Worm (Caenorhabditis elegans) whole organism, L2 larva: ENCODE data around the gene F28B1.9.

Experiments
- F13H6.1 ChIP-seq: sonication (generic microtip); optimal IDR thresholded peaks from 2 replicates; lab custom pipeline; 2016; ENCODE audit warnings: missing genetic modification characterization, missing compliant biosample characterization
- ama-1 ChIP-seq: fragments of 150-350 bp; optimal IDR thresholded peaks from 2 replicates; lab custom pipeline; 2018; ENCODE audit warnings: inconsistent platforms
- fos-1 ChIP-seq: fragments of 150-350 bp; optimal IDR thresholded peaks from 2 replicates; lab custom pipeline; 2014; ENCODE audit warnings: missing biosample characterization, missing genetic modification characterization
- lin-39 ChIP-seq: fragments of 150-350 bp; optimal IDR thresholded peaks from 2 replicates; lab custom pipeline; 2014; ENCODE audit warnings: missing biosample characterization, missing genetic modification reagents, missing genetic modification characterization
- lsy-2 ChIP-seq, 2 experiments: fragments of 150-350 bp in 1 of 2; sonication (generic microtip) in 1 of 2; optimal IDR thresholded peaks; 2 replicates each; lab custom pipeline; 2014 to 2017; ENCODE audit warnings: missing biosample characterization in 2 of 2, missing genetic modification characterization in 2 of 2
- nhr-11 ChIP-seq: fragments of 150-350 bp; optimal IDR thresholded peaks from 2 replicates; lab custom pipeline; 2014; ENCODE audit warnings: missing biosample characterization, missing genetic modification characterization
- unc-39 ChIP-seq: fragments of 150-350 bp; optimal IDR thresholded peaks from 2 replicates; lab custom pipeline; 2014; ENCODE audit warnings: missing biosample characterization, missing genetic modification characterization

ce11 chrV:17026289-17026688 is 35.4 kb upstream of the F28B1.9 start, which contains the start of gene F49H6.15:
- TF ChIP-seq lsy-2 (tag; optimal IDR thresholded peaks at IDR 0.05; lab: Kevin White, UChicago) (no peak), fos-1 (no peak), F13H6.1 (no peak), unc-39 (tag; lab: Kevin White, UChicago) (no peak), nhr-11 (tag; lab: Kevin White, UChicago) (no peak), ama-1 (lab: Kevin White, UChicago) (no peak), lin-39 (tag; lab: Kevin White, UChicago) (no peak)
